Fruit fly (Drosophila melanogaster): Measurements from ENCODE around the gene Zw10.

- TF ChIP-seq insv (optimal IDR thresholded peaks at IDR 0.05) (no peak), ttk (optimal IDR thresholded peaks at IDR 0.05) (no peak)
Observed at dm6 chrX:2608470-2609157, 4.6 kb downstream of the Zw10 start, which contains the start of gene Smyd3.

All from Kc167 (cell line).